Fruit fly (Drosophila melanogaster) whole organism, embryonic: ENCODE measurements around the gene Gr2a.
A peak's percentile ranks its signal among the peaks of the same experiment; 100 is the strongest.

Experiments
- CG10267 ChIP-seq: fragments of 200-800 bp; sonication (Bioruptor generic); optimal IDR thresholded peaks from 2 replicates; lab custom pipeline; 2018; ENCODE audit warnings: missing biosample characterization, mild to moderate bottlenecking, missing genetic modification characterization, moderate library complexity
- CG10321 ChIP-seq: fragments of 200-800 bp; sonication (Bioruptor generic); IDR thresholded peaks from 2 replicates; pipeline ENCODE4 v1.3.6; 2022; ENCODE audit warnings: missing biosample characterization, missing genetic modification characterization
- CG10462 ChIP-seq: fragments of 200-800 bp; sonication (Bioruptor generic); optimal IDR thresholded peaks from 2 replicates; lab custom pipeline; 2016; ENCODE audit warnings: missing biosample characterization, missing genetic modification characterization
- CG11696 ChIP-seq: fragments of 200-800 bp; sonication (Bioruptor generic); IDR thresholded peaks from 2 replicates; pipeline ENCODE4 v1.3.6; 2022; ENCODE audit warnings: missing biosample characterization, missing genetic modification characterization
- CG1233 ChIP-seq: fragments of 200-800 bp; sonication (Bioruptor generic); optimal IDR thresholded peaks from 4 replicates; lab custom pipeline; 2018; ENCODE audit warnings: missing biosample characterization, mild to moderate bottlenecking, missing genetic modification characterization
- CG15514 ChIP-seq: fragments of 200-800 bp; sonication (Bioruptor generic); optimal IDR thresholded peaks from 3 replicates; lab custom pipeline; 2017; ENCODE audit warnings: missing biosample characterization, missing genetic modification characterization, mild to moderate bottlenecking, moderate library complexity, missing genetic modification reagents
- CG15601 ChIP-seq: fragments of 200-800 bp; sonication (Bioruptor generic); optimal IDR thresholded peaks from 3 replicates; lab custom pipeline; 2019; ENCODE audit warnings: missing biosample characterization, mild to moderate bottlenecking, missing genetic modification characterization, moderate library complexity
- CG16779 ChIP-seq: fragments of 200-800 bp; sonication (Bioruptor generic); IDR thresholded peaks from 2 replicates; pipeline ENCODE4 v1.3.6; 2022; ENCODE audit warnings: missing biosample characterization, missing genetic modification characterization
- CG16813 ChIP-seq: fragments of 200-800 bp; sonication (Bioruptor generic); IDR thresholded peaks from 3 replicates; pipeline ENCODE4 v1.3.6; 2022; ENCODE audit warnings: missing biosample characterization, missing genetic modification characterization; ENCODE audit not compliant: partially characterized antibody
- CG16863 ChIP-seq: fragments of 200-800 bp; sonication (Bioruptor generic); optimal IDR thresholded peaks from 3 replicates; lab custom pipeline; 2016; ENCODE audit warnings: missing biosample characterization, missing genetic modification characterization
- CG17385 ChIP-seq: fragments of 200-800 bp; sonication (Bioruptor generic); optimal IDR thresholded peaks from 3 replicates; lab custom pipeline; 2018; ENCODE audit warnings: missing biosample characterization, mild to moderate bottlenecking, missing genetic modification characterization
- CG2116 ChIP-seq: fragments of 200-800 bp; sonication (Bioruptor generic); optimal IDR thresholded peaks from 3 replicates; lab custom pipeline; 2018; ENCODE audit warnings: missing biosample characterization, mild to moderate bottlenecking, missing genetic modification characterization
- CG2678 ChIP-seq: fragments of 200-800 bp; sonication (Bioruptor generic); optimal IDR thresholded peaks from 3 replicates; lab custom pipeline; 2019; ENCODE audit warnings: missing biosample characterization, mild to moderate bottlenecking, missing genetic modification characterization, moderate library complexity
- CG30020 ChIP-seq: fragments of 200-800 bp; optimal IDR thresholded peaks from 2 replicates; lab custom pipeline; 2019; ENCODE audit warnings: missing biosample characterization, mild to moderate bottlenecking, missing genetic modification characterization, moderate library complexity
- CG32767 ChIP-seq: fragments of 200-800 bp; sonication (Bioruptor generic); IDR thresholded peaks from 2 replicates; pipeline ENCODE4 v1.3.6; 2022; ENCODE audit warnings: missing biosample characterization, missing genetic modification characterization
- CG4360 ChIP-seq: fragments of 200-800 bp; sonication (Bioruptor generic); IDR thresholded peaks from 2 replicates; pipeline ENCODE4 v1.3.6; 2022; ENCODE audit warnings: missing biosample characterization, missing genetic modification characterization
- CG5180 ChIP-seq: fragments of 200-800 bp; sonication (Bioruptor generic); optimal IDR thresholded peaks from 3 replicates; lab custom pipeline; 2017; ENCODE audit warnings: missing biosample characterization, missing genetic modification characterization, mild to moderate bottlenecking, moderate library complexity, missing genetic modification reagents
- CG7372 ChIP-seq: fragments of 200-800 bp; sonication (Bioruptor generic); IDR thresholded peaks from 2 replicates; pipeline ENCODE4 v1.3.6; 2022; ENCODE audit warnings: missing biosample characterization, missing genetic modification characterization
- D19A ChIP-seq: fragments of 200-800 bp; optimal IDR thresholded peaks from 3 replicates; lab custom pipeline; 2019; ENCODE audit warnings: missing biosample characterization, mild to moderate bottlenecking, missing genetic modification characterization, moderate library complexity
- Dip2 ChIP-seq: fragments of 200-800 bp; sonication (Bioruptor generic); IDR thresholded peaks from 2 replicates; pipeline ENCODE4 v1.3.6; 2022; ENCODE audit warnings: missing biosample characterization, missing genetic modification characterization
- Hmx ChIP-seq: fragments of 200-800 bp; sonication (Bioruptor generic); optimal IDR thresholded peaks from 2 replicates; lab custom pipeline; 2016; ENCODE audit warnings: missing biosample characterization, missing genetic modification characterization
- Lim3 ChIP-seq: fragments of 200-800 bp; sonication (Bioruptor generic); IDR thresholded peaks from 2 replicates; pipeline ENCODE4 v1.3.6; 2022; ENCODE audit warnings: missing biosample characterization, missing genetic modification characterization
- NfI ChIP-seq: fragments of 200-800 bp; sonication (Bioruptor generic); optimal IDR thresholded peaks from 3 replicates; lab custom pipeline; 2018; ENCODE audit warnings: missing biosample characterization, mild to moderate bottlenecking, missing genetic modification characterization, moderate library complexity
- Optix ChIP-seq: fragments of 200-800 bp; sonication (Bioruptor generic); IDR thresholded peaks from 3 replicates; pipeline ENCODE4 v1.3.6; 2022; ENCODE audit warnings: missing biosample characterization, missing genetic modification characterization
- Ptx1 ChIP-seq: fragments of 200-800 bp; sonication (Bioruptor generic); IDR thresholded peaks from 2 replicates; pipeline ENCODE4 v1.3.6; 2022; ENCODE audit warnings: missing biosample characterization, missing genetic modification characterization
- Tbp ChIP-seq: fragments of >200 bp; optimal IDR thresholded peaks from 2 replicates; lab custom pipeline; 2018; ENCODE audit warnings: missing biosample characterization, missing genetic modification characterization
- al ChIP-seq: fragments of 200-800 bp; sonication (Bioruptor generic); IDR thresholded peaks from 2 replicates; pipeline ENCODE4 v1.3.6; 2022; ENCODE audit warnings: missing biosample characterization, missing genetic modification characterization
- amos ChIP-seq: fragments of 200-800 bp; sonication (Bioruptor generic); IDR thresholded peaks from 2 replicates; pipeline ENCODE4 v1.3.6; 2022; ENCODE audit warnings: missing biosample characterization, missing genetic modification characterization; ENCODE audit not compliant: partially characterized antibody
- bcd ChIP-seq: fragments of 200-800 bp; sonication (Bioruptor generic); optimal IDR thresholded peaks from 2 replicates; lab custom pipeline; 2017; ENCODE audit warnings: missing biosample characterization, mild to moderate bottlenecking, missing genetic modification characterization
- caup ChIP-seq: fragments of 200-800 bp; sonication (Bioruptor generic); optimal IDR thresholded peaks from 3 replicates; lab custom pipeline; 2017; ENCODE audit warnings: missing biosample characterization, mild to moderate bottlenecking, missing genetic modification characterization, moderate library complexity; ENCODE audit not compliant: severe bottlenecking
- chn ChIP-seq: fragments of 200-800 bp; sonication (Bioruptor generic); optimal IDR thresholded peaks from 2 replicates; lab custom pipeline; 2016; ENCODE audit warnings: missing biosample characterization, missing genetic modification characterization
- dpn ChIP-seq, 2 experiments: fragments of 200-800 bp; sonication (Bioruptor generic); optimal IDR thresholded peaks; 3 replicates each; lab custom pipeline; 2016; ENCODE audit warnings: missing biosample characterization in 2 of 2, missing genetic modification characterization in 2 of 2
- en ChIP-seq: fragments of 200-800 bp; sonication (Bioruptor generic); optimal IDR thresholded peaks from 2 replicates; lab custom pipeline; 2016; ENCODE audit warnings: missing biosample characterization, missing genetic modification characterization
- fu2 ChIP-seq: fragments of 200-800 bp; sonication (Bioruptor generic); optimal IDR thresholded peaks from 2 replicates; lab custom pipeline; 2016; ENCODE audit warnings: missing biosample characterization, missing genetic modification characterization
- gcm ChIP-seq: fragments of 200-800 bp; sonication (Bioruptor generic); optimal IDR thresholded peaks from 2 replicates; lab custom pipeline; 2019; ENCODE audit warnings: missing biosample characterization, mild to moderate bottlenecking, missing genetic modification characterization, moderate library complexity
- gro ChIP-seq: fragments of 200-800 bp; sonication (Bioruptor generic); optimal IDR thresholded peaks from 2 replicates; lab custom pipeline; 2016; ENCODE audit warnings: missing biosample characterization, missing genetic modification characterization
- hkb ChIP-seq, 2 experiments: fragments of 200-800 bp in 1 of 2; fragments of >200 bp in 1 of 2; sonication (Bioruptor generic) in 1 of 2; IDR thresholded peaks in 1 of 2; optimal IDR thresholded peaks in 1 of 2; 2 replicates each; pipeline versions ENCODE4 v1.3.6 to Lab custom; 2017 to 2022; ENCODE audit warnings: missing biosample characterization in 1 of 2, missing genetic modification characterization in 1 of 2
- insv ChIP-seq, 2 experiments: fragments of 200-800 bp; sonication (Bioruptor generic); optimal IDR thresholded peaks; 3 replicates each; lab custom pipeline; 2016 to 2018; ENCODE audit warnings: missing biosample characterization in 2 of 2, missing genetic modification characterization in 2 of 2
- kay ChIP-seq: fragments of 200-800 bp; sonication (Bioruptor generic); optimal IDR thresholded peaks from 2 replicates; lab custom pipeline; 2016; ENCODE audit warnings: missing biosample characterization, missing genetic modification characterization
- ken ChIP-seq: fragments of 200-800 bp; sonication (Bioruptor generic); IDR thresholded peaks from 3 replicates; pipeline ENCODE4 v1.3.6; 2022; ENCODE audit warnings: missing biosample characterization, missing genetic modification characterization
- lab ChIP-seq: fragments of 200-800 bp; sonication (Bioruptor generic); optimal IDR thresholded peaks from 3 replicates; lab custom pipeline; 2017; ENCODE audit warnings: missing biosample characterization, missing genetic modification characterization, mild to moderate bottlenecking, moderate library complexity, missing genetic modification reagents
- nerfin-1 ChIP-seq: fragments of 200-800 bp; sonication (Bioruptor generic); optimal IDR thresholded peaks from 3 replicates; lab custom pipeline; 2019; ENCODE audit warnings: missing biosample characterization, mild to moderate bottlenecking, missing genetic modification characterization, moderate library complexity
- phol ChIP-seq: fragments of 200-800 bp; sonication (Bioruptor generic); optimal IDR thresholded peaks from 3 replicates; lab custom pipeline; 2018; ENCODE audit warnings: missing biosample characterization, mild to moderate bottlenecking, missing genetic modification characterization, moderate library complexity
- rib ChIP-seq: fragments of 200-800 bp; sonication (Bioruptor generic); IDR thresholded peaks from 2 replicates; pipeline ENCODE4 v1.3.6; 2022; ENCODE audit warnings: missing biosample characterization, missing genetic modification characterization
- sens-2 ChIP-seq: fragments of 200-800 bp; sonication (Bioruptor generic); IDR thresholded peaks from 2 replicates; pipeline ENCODE4 v1.3.6; 2022; ENCODE audit warnings: missing biosample characterization, missing genetic modification characterization
- shn ChIP-seq: fragments of 200-800 bp; sonication (Bioruptor generic); optimal IDR thresholded peaks from 3 replicates; lab custom pipeline; 2016; ENCODE audit warnings: missing biosample characterization, missing genetic modification characterization
- sisA ChIP-seq: fragments of 200-800 bp; sonication (Bioruptor generic); IDR thresholded peaks from 2 replicates; pipeline ENCODE4 v1.3.6; 2022; ENCODE audit warnings: missing biosample characterization, missing genetic modification characterization
- sug ChIP-seq: fragments of 200-800 bp; optimal IDR thresholded peaks from 2 replicates; lab custom pipeline; 2019; ENCODE audit warnings: missing biosample characterization, mild to moderate bottlenecking, missing genetic modification characterization, moderate library complexity
- trem ChIP-seq: fragments of 200-800 bp; optimal IDR thresholded peaks from 3 replicates; lab custom pipeline; 2019; ENCODE audit warnings: missing biosample characterization, mild to moderate bottlenecking, missing genetic modification characterization, moderate library complexity
- zfh1 ChIP-seq: fragments of 200-800 bp; sonication (Bioruptor generic); IDR thresholded peaks from 3 replicates; pipeline ENCODE4 v1.3.6; 2022; ENCODE audit warnings: missing biosample characterization, missing genetic modification characterization

Gr2a gene

dm6 chrX:1470562-1470961 lies 18.3 kb downstream of the Gr2a start, which contains the start of gene pck (continued):
- TF ChIP-seq chn (GFP tag; lab: Kevin White, UChicago), result peak; percentile 83
- TF ChIP-seq ken, result peak; percentile 73
- TF ChIP-seq sens-2, result no peak
- no peak for TF ChIP-seq CG1233 (GFP tag; lab: Kevin White, UChicago)
- peak; percentile 50 for TF ChIP-seq CG30020 (tag; lab: Kevin White, UChicago)
- TF ChIP-seq CG10321 (GFP tag; lab: Robert Waterston, UW), result no peak
- peak; percentile 81 for TF ChIP-seq CG10462 (GFP tag; lab: Kevin White, UChicago)
- TF ChIP-seq Hmx (GFP tag; lab: Kevin White, UChicago), result no peak
- peak; percentile 70; the same call in 2 of the 3 replicates for TF ChIP-seq Optix (GFP tag; lab: Robert Waterston, UW)
- TF ChIP-seq trem (tag; lab: Kevin White, UChicago), result peak; percentile 77
- TF ChIP-seq Lim3, result no peak
- peak; percentile 70 for TF ChIP-seq sisA (GFP tag; lab: Robert Waterston, UW)
- peak; percentile 34 for TF ChIP-seq kay (GFP tag; lab: Kevin White, UChicago)
- peak; percentile 47 for TF ChIP-seq gro (GFP tag; lab: Kevin White, UChicago)
- TF ChIP-seq insv (GFP tag; optimal IDR thresholded peaks at IDR 0.05; lab: Kevin White, UChicago), result no peak
- TF ChIP-seq fu2 (GFP tag; lab: Kevin White, UChicago), result peak; percentile 44
- peak; percentile 40 for TF ChIP-seq sug (tag; lab: Kevin White, UChicago)
- TF ChIP-seq zfh1, result peak; percentile 77; the same call in 2 of the 3 replicates
- peak; percentile 74 for TF ChIP-seq lab (GFP tag; lab: Kevin White, UChicago)
- TF ChIP-seq Dip2, result no peak
- no peak for TF ChIP-seq CG16779 (GFP tag; lab: Robert Waterston, UW)
- TF ChIP-seq CG15514 (GFP tag; lab: Kevin White, UChicago), result peak; percentile 83
- no peak for TF ChIP-seq CG17385 (GFP tag; lab: Kevin White, UChicago)
- peak; percentile 78 for TF ChIP-seq CG2116
- peak; percentile 77 for TF ChIP-seq CG10267 (tag; lab: Kevin White, UChicago)
- peak; percentile 27 for TF ChIP-seq bcd
- TF ChIP-seq Ptx1 (GFP tag; lab: Robert Waterston, UW), result peak; percentile 72
- peak; percentile 53 for TF ChIP-seq phol (tag; lab: Kevin White, UChicago)
- peak; percentile 35 for TF ChIP-seq NfI (GFP tag; lab: Kevin White, UChicago)
- peak; percentile 51 for TF ChIP-seq caup (GFP tag; lab: Kevin White, UChicago)
- peak; percentile 51 for TF ChIP-seq CG15601
- peak; percentile 39; the same call in 1 of the 2 replicates for TF ChIP-seq amos (GFP tag; lab: Robert Waterston, UW)
- peak; percentile 69 for TF ChIP-seq CG16863 (GFP tag; lab: Kevin White, UChicago)
- TF ChIP-seq D19A (tag; lab: Kevin White, UChicago), result no peak
- peak; percentile 7 for TF ChIP-seq en
- no peak for TF ChIP-seq CG5180
- peak; percentile 32; the same call in 1 of the 2 replicates for TF ChIP-seq CG4360
- TF ChIP-seq dpn (GFP tag; optimal IDR thresholded peaks at IDR 0.05; lab: Kevin White, UChicago), result peak; percentile 61 to 80
- TF ChIP-seq CG7372 (GFP tag; lab: Robert Waterston, UW), result 0 out of 2 replicates have a peak, but pooled peaks have one; percentile 43
- peak; percentile 44 for TF ChIP-seq shn (GFP tag; lab: Kevin White, UChicago)
- peak; percentile 33 for TF ChIP-seq nerfin-1
- peak; percentile 52 for TF ChIP-seq CG2678 (tag; lab: Kevin White, UChicago)
- TF ChIP-seq CG32767 (GFP tag; lab: Robert Waterston, UW), result peak; percentile 65
- peak; percentile 50; the same call in 1 of the 3 replicates for TF ChIP-seq CG16813
- peak; percentile 60 for TF ChIP-seq al (GFP tag; lab: Robert Waterston, UW)
- peak; percentile 19 for TF ChIP-seq hkb (optimal IDR thresholded peaks at IDR 0.05; lab: Kevin White, UChicago)
- TF ChIP-seq hkb (GFP tag; IDR thresholded peaks at IDR 0.05; lab: Robert Waterston, UW), result peak; percentile 79
- peak; percentile 22; the same call in 1 of the 2 replicates for TF ChIP-seq CG11696 (GFP tag; lab: Robert Waterston, UW)
- TF ChIP-seq Tbp (GFP tag; lab: Kevin White, UChicago), result no peak
- TF ChIP-seq gcm (GFP tag; lab: Kevin White, UChicago), result peak; percentile 51
- TF ChIP-seq rib, result no peak
